Fruit fly (Drosophila melanogaster) Kc167 (cell line): ENCODE data around the gene Sptz.

Source experiments
- Myc ChIP-seq: fragments of >200 bp; optimal IDR thresholded peaks from 2 replicates; lab custom pipeline; 2017; ENCODE audit warnings: missing external identifiers
- Sin3A ChIP-seq: fragments of >200 bp; optimal IDR thresholded peaks from 2 replicates; lab custom pipeline; 2018; ENCODE audit warnings: missing external identifiers
- h ChIP-seq: fragments of >200 bp; optimal IDR thresholded peaks from 3 replicates; lab custom pipeline; 2018; ENCODE audit warnings: missing external identifiers
- insv ChIP-seq: fragments of >200 bp; optimal IDR thresholded peaks from 3 replicates; lab custom pipeline; 2018; ENCODE audit warnings: missing external identifiers
- psq ChIP-seq: fragments of >200 bp; optimal IDR thresholded peaks from 2 replicates; lab custom pipeline; 2017; ENCODE audit warnings: missing external identifiers
- ttk ChIP-seq: sonication (Bioruptor generic); optimal IDR thresholded peaks from 2 replicates; lab custom pipeline; 2017; ENCODE audit warnings: missing external identifiers

Gene Sptz

DNA sequence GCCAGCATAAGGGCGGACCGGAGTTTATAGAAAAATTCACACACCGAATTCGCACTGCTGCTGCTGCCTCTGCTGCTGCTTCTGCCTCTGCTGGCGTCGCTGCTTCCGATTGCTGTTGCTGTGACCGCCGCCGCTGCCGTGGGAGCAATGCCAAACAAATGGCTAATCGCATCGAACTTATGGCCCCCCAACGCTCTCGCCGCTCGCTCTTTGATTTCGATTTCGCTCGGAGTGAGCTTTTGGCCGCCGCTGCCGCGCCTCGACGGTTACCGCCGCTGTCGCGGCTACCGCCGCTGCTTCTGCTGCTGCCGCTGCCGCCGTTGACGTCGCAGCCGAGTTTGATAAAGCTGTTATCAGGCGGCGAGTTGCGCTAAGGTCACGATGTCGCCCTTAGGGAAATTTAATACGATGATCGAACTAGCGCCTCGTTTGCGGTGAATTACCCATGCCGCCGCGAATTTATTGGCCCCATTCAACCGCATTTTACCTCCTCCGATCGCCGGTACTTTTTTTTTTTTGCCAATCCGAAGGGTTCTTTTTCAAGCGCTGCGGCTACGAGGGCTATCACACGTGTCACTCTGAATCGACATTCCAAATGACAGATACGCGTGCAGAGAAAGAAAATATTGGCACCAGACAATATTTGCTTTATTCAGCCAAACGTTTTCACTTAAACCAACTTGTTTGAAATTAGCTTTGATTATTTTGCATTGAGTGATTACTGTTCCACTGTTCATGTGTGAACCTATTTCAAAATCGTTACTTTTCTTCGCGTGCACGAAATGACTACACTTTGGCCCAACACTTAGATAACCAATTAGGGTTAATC is 36.3 kb downstream of the Sptz start:
- TF ChIP-seq psq (lab: Kevin White, UChicago) = no peak

DNA sequence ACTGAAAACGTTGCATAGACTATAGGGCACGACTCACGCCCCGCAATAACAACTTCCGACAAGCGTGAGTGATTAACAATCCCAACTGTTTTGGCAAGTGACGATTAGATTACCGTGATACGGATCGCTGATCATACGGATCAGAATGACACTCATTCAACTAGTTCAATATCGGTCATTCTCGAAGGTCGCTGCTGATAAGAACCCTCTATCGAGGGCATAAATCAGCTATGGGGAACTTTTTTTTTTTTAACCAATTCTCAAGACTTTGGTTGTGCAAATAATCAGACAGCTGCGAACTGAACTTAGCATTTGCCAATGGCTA is 36.9 kb downstream of the Sptz start:
- TF ChIP-seq Myc (no peak), insv (lab: Kevin White, UChicago) (no peak), ttk (lab: Kevin White, UChicago) (no peak), psq (lab: Kevin White, UChicago) (no peak), h (lab: Kevin White, UChicago) (no peak)

DNA sequence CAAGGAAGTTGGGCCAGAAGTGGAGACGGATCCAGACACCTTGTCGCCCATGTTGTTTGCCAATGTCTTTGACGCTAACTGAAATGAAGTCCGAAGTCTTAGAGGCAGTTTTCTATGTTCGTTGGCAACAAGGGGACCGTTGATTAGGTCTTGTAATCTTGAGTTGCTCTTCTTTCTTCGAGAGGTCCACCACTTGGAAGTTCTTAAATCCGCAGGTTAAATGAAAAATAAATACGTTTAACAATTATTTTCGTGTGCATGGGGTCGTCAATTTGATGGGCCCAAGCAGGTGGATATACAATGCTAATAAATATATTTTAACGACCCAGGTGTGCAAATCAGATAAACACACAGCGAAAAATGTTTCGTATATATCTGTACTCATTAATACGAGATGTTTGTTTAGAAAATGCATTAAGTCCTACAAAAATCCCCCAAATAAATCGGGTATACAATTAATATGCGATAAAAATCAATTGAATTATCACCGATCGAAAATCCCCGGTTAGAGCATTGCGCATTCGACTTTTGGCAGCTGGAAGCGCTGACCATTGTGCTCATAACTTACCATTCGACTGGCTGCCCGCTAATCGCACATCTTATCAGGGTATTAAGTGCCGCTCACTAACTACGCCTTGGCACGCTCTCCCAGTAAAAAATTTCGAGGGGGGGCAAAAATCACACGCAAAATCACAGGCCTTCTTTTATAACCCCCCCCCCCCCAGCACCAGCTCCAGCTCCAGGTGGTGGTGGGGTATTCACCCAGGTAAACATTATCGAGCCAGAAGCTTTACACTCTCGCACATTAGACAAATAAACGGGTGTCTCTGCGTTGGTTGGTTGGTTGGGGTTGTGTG is 38.8 kb downstream of the Sptz start, which contains the start of gene PGRP-LB:
TSS of gene PGRP-LB (minus strand) at position 51 of the 857 bp plus-strand sequence.
- TF ChIP-seq insv (lab: Kevin White, UChicago) (no peak), Sin3A (lab: Kevin White, UChicago) (no peak), psq (lab: Kevin White, UChicago) (no peak), ttk (lab: Kevin White, UChicago) (no peak), h (lab: Kevin White, UChicago) (no peak), Myc (no peak)

DNA sequence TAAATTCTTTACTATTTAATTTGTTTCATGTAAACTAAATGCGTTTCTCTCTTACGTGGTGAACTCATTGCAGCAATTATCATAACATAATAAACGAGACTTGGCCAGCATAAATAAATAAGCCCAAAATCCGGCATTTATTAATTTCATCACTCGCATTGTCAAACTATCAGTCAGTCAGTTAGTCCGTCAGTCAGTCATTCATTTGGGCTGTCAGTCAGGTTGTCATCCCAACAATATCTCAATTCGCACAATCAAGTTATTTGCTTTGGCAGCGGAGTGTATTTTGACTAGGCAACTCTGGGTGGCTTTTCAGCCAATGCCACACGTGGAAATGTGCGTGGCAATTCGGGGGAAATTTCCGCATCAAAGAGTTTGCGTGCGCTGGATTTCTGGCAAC is 45.9 kb downstream of the Sptz start:
- TF ChIP-seq insv (lab: Kevin White, UChicago) = no peak
- no peak for TF ChIP-seq Myc
- TF ChIP-seq ttk (lab: Kevin White, UChicago) = no peak
- TF ChIP-seq h (lab: Kevin White, UChicago) = no peak
- no peak for TF ChIP-seq psq (lab: Kevin White, UChicago)
- no peak for TF ChIP-seq Sin3A (lab: Kevin White, UChicago)

dm6 chr3R:11469745-11470144 is 47.9 kb downstream of the Sptz start:
- TF ChIP-seq Myc (no peak), psq (lab: Kevin White, UChicago) (no peak), Sin3A (lab: Kevin White, UChicago) (no peak), ttk (lab: Kevin White, UChicago) (no peak), h (lab: Kevin White, UChicago) (no peak), insv (lab: Kevin White, UChicago) (no peak)
